Fruit fly (Drosophila melanogaster): Measurements from ENCODE around the gene betaggt-I.

The betaggt-I gene

dm6 chr2L:4936325-4936869 is 9.0 kb upstream of the betaggt-I start, which contains the start of gene hoe2:
TSS of gene hoe2 (minus strand) at chr2L:4936450.
- TF ChIP-seq CG11696 (GFP tag; IDR thresholded peaks at IDR 0.05) (no peak), CG1529 (GFP tag; optimal IDR thresholded peaks at IDR 0.05) (no peak), Dek (tag; optimal IDR thresholded peaks at IDR 0.05) (no peak), CG15601 (tag; optimal IDR thresholded peaks at IDR 0.05) (peak; percentile 94), org-1 (GFP tag; optimal IDR thresholded peaks at IDR 0.05) (no peak), ci (GFP tag; IDR thresholded peaks at IDR 0.05) (no peak), CG3838 (GFP tag; optimal IDR thresholded peaks at IDR 0.05) (no peak), Rfx (GFP tag; IDR thresholded peaks at IDR 0.05) (0 out of 2 replicates have a peak, but pooled peaks have one; percentile 20), caup (GFP tag; optimal IDR thresholded peaks at IDR 0.05; ENCODE audit: severe bottlenecking) (peak; percentile 7), Hr78 (GFP tag; optimal IDR thresholded peaks at IDR 0.05) (no peak), Doc3 (GFP tag; IDR thresholded peaks at IDR 0.05; ENCODE audit: partially characterized antibody) (no peak), CG34224 (GFP tag; IDR thresholded peaks at IDR 0.05; ENCODE audit: partially characterized antibody) (0 out of 3 replicates have a peak, but pooled peaks have one; percentile 9), Ravus (GFP tag; IDR thresholded peaks at IDR 0.05) (no peak), CG13894 (tag; optimal IDR thresholded peaks at IDR 0.05) (peak; percentile 79), Atf3 (GFP tag; optimal IDR thresholded peaks at IDR 0.05) (no peak), CG14667 (GFP tag; IDR thresholded peaks at IDR 0.05) (no peak), CG13287 (GFP tag; IDR thresholded peaks at IDR 0.05; ENCODE audit: partially characterized antibody) (no peak), CG3281 (GFP tag; optimal IDR thresholded peaks at IDR 0.05) (peak; percentile 31), CG13775 (GFP tag; optimal IDR thresholded peaks at IDR 0.05) (no peak), CG6813 (GFP tag; optimal IDR thresholded peaks at IDR 0.05) (peak; percentile 15), wor (GFP tag; IDR thresholded peaks at IDR 0.05) (no peak), cad (GFP tag; optimal IDR thresholded peaks at IDR 0.05) (no peak), tgo (GFP tag; IDR thresholded peaks at IDR 0.05) (no peak), run (tag; optimal IDR thresholded peaks at IDR 0.05) (no peak), MBD-R2 (GFP tag; IDR thresholded peaks at IDR 0.05) (no peak), CG4404 (GFP tag; IDR thresholded peaks at IDR 0.05) (no peak), CG7987 (GFP tag; optimal IDR thresholded peaks at IDR 0.05) (no peak), Awh (GFP tag; IDR thresholded peaks at IDR 0.05) (no peak), luna (GFP tag; optimal IDR thresholded peaks at IDR 0.05) (no peak), zfh2 (GFP tag; optimal IDR thresholded peaks at IDR 0.05) (no peak), Hmr (GFP tag; optimal IDR thresholded peaks at IDR 0.05) (peak; percentile 71), tin (GFP tag; optimal IDR thresholded peaks at IDR 0.05) (no peak), unc-4 (GFP tag; IDR thresholded peaks at IDR 0.05; ENCODE audit: partially characterized antibody) (no peak), CG11723 (GFP tag; optimal IDR thresholded peaks at IDR 0.05) (no peak), Spps (tag; optimal IDR thresholded peaks at IDR 0.05) (no peak), CG13123 (GFP tag; optimal IDR thresholded peaks at IDR 0.05) (no peak), CG14860 (GFP tag; IDR thresholded peaks at IDR 0.05; ENCODE audit: partially characterized antibody) (no peak), lab (GFP tag; optimal IDR thresholded peaks at IDR 0.05) (peak; percentile 55), CG12299 (tag; optimal IDR thresholded peaks at IDR 0.05) (no peak), CG6791 (GFP tag; IDR thresholded peaks at IDR 0.05; ENCODE audit: partially characterized antibody) (no peak), Usf (GFP tag; optimal IDR thresholded peaks at IDR 0.05) (no peak), CG16779 (GFP tag; IDR thresholded peaks at IDR 0.05) (0 out of 2 replicates have a peak, but pooled peaks have one; percentile 29), Tbp (GFP tag; optimal IDR thresholded peaks at IDR 0.05) (no peak), knrl (GFP tag; IDR thresholded peaks at IDR 0.05; ENCODE audit: partially characterized antibody) (no peak), CG6272 (GFP tag; IDR thresholded peaks at IDR 0.05) (no peak), D19A (tag; optimal IDR thresholded peaks at IDR 0.05) (no peak), Ada2b (GFP tag; IDR thresholded peaks at IDR 0.05) (no peak), Hand (GFP tag; optimal IDR thresholded peaks at IDR 0.05) (peak; percentile 38), jing (GFP tag; optimal IDR thresholded peaks at IDR 0.05) (no peak), Meics (GFP tag; optimal IDR thresholded peaks at IDR 0.05) (peak; percentile 4)

All from whole organism, embryonic.